Worm (Caenorhabditis elegans) whole organism, L2 larva: ENCODE results near the gene nspa-10.

Experiments used
- C34F6.9 ChIP-seq: fragments of 150-350 bp; optimal IDR thresholded peaks from 2 replicates; lab custom pipeline; 2014; ENCODE audit warnings: missing biosample characterization, missing genetic modification characterization
- F13H6.1 ChIP-seq: sonication (generic microtip); optimal IDR thresholded peaks from 2 replicates; lab custom pipeline; 2016; ENCODE audit warnings: missing genetic modification characterization, missing compliant biosample characterization
- Y55F3AM.14 ChIP-seq: fragments of 200-800 bp; sonication (Bioruptor generic); optimal IDR thresholded peaks from 2 replicates; lab custom pipeline; 2018; ENCODE audit warnings: mild to moderate bottlenecking, missing genetic modification characterization, missing compliant biosample characterization
- alr-1 ChIP-seq: fragments of 150-350 bp; optimal IDR thresholded peaks from 2 replicates; lab custom pipeline; 2014; ENCODE audit warnings: missing biosample characterization, missing genetic modification characterization
- aly-2 ChIP-seq: fragments of 150-350 bp; optimal IDR thresholded peaks from 2 replicates; lab custom pipeline; 2014; ENCODE audit warnings: missing biosample characterization, missing genetic modification characterization
- ama-1 ChIP-seq: fragments of 150-350 bp; optimal IDR thresholded peaks from 2 replicates; lab custom pipeline; 2018; ENCODE audit warnings: inconsistent platforms
- ceh-16 ChIP-seq: fragments of 150-350 bp; optimal IDR thresholded peaks from 2 replicates; lab custom pipeline; 2014; ENCODE audit warnings: missing biosample characterization, missing genetic modification characterization
- ceh-82 ChIP-seq: fragments of 150-350 bp; optimal IDR thresholded peaks from 2 replicates; lab custom pipeline; 2014; ENCODE audit warnings: missing biosample characterization, missing genetic modification characterization
- dmd-4 ChIP-seq: sonication (generic microtip); optimal IDR thresholded peaks from 2 replicates; lab custom pipeline; 2017; ENCODE audit warnings: missing biosample characterization, missing genetic modification characterization
- egl-27 ChIP-seq: sonication (generic microtip); optimal IDR thresholded peaks from 3 replicates; lab custom pipeline; 2017; ENCODE audit warnings: missing biosample characterization, missing genetic modification reagents, missing genetic modification characterization
- elt-1 ChIP-seq: fragments of 150-350 bp; optimal IDR thresholded peaks from 2 replicates; lab custom pipeline; 2014; ENCODE audit warnings: missing biosample characterization, missing genetic modification characterization
- elt-3 ChIP-seq: sonication (generic microtip); optimal IDR thresholded peaks from 2 replicates; lab custom pipeline; 2017; ENCODE audit warnings: missing biosample characterization, missing genetic modification characterization
- fos-1 ChIP-seq: fragments of 150-350 bp; optimal IDR thresholded peaks from 2 replicates; lab custom pipeline; 2014; ENCODE audit warnings: missing biosample characterization, missing genetic modification characterization
- gmeb-1 ChIP-seq: fragments of 150-350 bp; optimal IDR thresholded peaks from 2 replicates; lab custom pipeline; 2014; ENCODE audit warnings: missing biosample characterization, missing genetic modification characterization
- lin-11 ChIP-seq: fragments of 150-350 bp; sonication (generic microtip); optimal IDR thresholded peaks from 2 replicates; lab custom pipeline; 2014; ENCODE audit warnings: missing biosample characterization, missing genetic modification characterization, inconsistent platforms, mixed read lengths
- lsy-2 ChIP-seq, 2 experiments: fragments of 150-350 bp in 1 of 2; sonication (generic microtip) in 1 of 2; optimal IDR thresholded peaks; 2 replicates each; lab custom pipeline; 2014 to 2017; ENCODE audit warnings: missing biosample characterization in 2 of 2, missing genetic modification characterization in 2 of 2
- mab-5 ChIP-seq: fragments of 150-350 bp; optimal IDR thresholded peaks from 2 replicates; lab custom pipeline; 2014; ENCODE audit warnings: missing biosample characterization, missing genetic modification characterization
- mbf-1 ChIP-seq: sonication (generic microtip); optimal IDR thresholded peaks from 2 replicates; lab custom pipeline; 2017; ENCODE audit warnings: missing biosample characterization, missing genetic modification characterization
- nhr-11 ChIP-seq: fragments of 150-350 bp; optimal IDR thresholded peaks from 2 replicates; lab custom pipeline; 2014; ENCODE audit warnings: missing biosample characterization, missing genetic modification characterization
- nhr-12 ChIP-seq: fragments of 150-350 bp; optimal IDR thresholded peaks from 2 replicates; lab custom pipeline; 2014; ENCODE audit warnings: missing biosample characterization, missing genetic modification characterization
- nhr-129 ChIP-seq: fragments of 150-350 bp; optimal IDR thresholded peaks from 2 replicates; lab custom pipeline; 2014; ENCODE audit warnings: missing biosample characterization, missing genetic modification characterization
- nhr-21 ChIP-seq: fragments of 150-350 bp; optimal IDR thresholded peaks from 2 replicates; lab custom pipeline; 2014; ENCODE audit warnings: missing biosample characterization, missing genetic modification characterization
- nhr-25 ChIP-seq: fragments of 150-350 bp; sonication (generic microtip); optimal IDR thresholded peaks from 3 replicates; lab custom pipeline; 2014; ENCODE audit warnings: missing biosample characterization, missing genetic modification characterization
- nhr-6 ChIP-seq: fragments of 150-350 bp; optimal IDR thresholded peaks from 2 replicates; lab custom pipeline; 2014; ENCODE audit warnings: missing biosample characterization, missing genetic modification characterization
- peb-1 ChIP-seq: fragments of 150-350 bp; optimal IDR thresholded peaks from 2 replicates; lab custom pipeline; 2014; ENCODE audit warnings: missing biosample characterization, missing genetic modification characterization
- sma-3 ChIP-seq: sonication (generic microtip); optimal IDR thresholded peaks from 2 replicates; lab custom pipeline; 2016; ENCODE audit warnings: missing genetic modification reagents, missing genetic modification characterization, missing compliant biosample characterization
- sma-9 ChIP-seq, 2 experiments: fragments of 150-350 bp in 1 of 2; sonication (generic microtip) in 1 of 2; optimal IDR thresholded peaks; 2 replicates each; lab custom pipeline; 2014 to 2016; ENCODE audit warnings: missing genetic modification characterization in 2 of 2, mild to moderate bottlenecking in 1 of 2, missing biosample characterization in 1 of 2, missing compliant biosample characterization in 1 of 2, missing genetic modification reagents in 1 of 2, moderate library complexity in 1 of 2
- snpc-4 ChIP-seq: fragments of 150-350 bp; optimal IDR thresholded peaks from 2 replicates; lab custom pipeline; 2014; ENCODE audit warnings: missing biosample characterization, missing genetic modification characterization
- unc-39 ChIP-seq: fragments of 150-350 bp; optimal IDR thresholded peaks from 2 replicates; lab custom pipeline; 2014; ENCODE audit warnings: missing biosample characterization, missing genetic modification characterization
- unc-62 ChIP-seq: fragments of 150-350 bp; optimal IDR thresholded peaks from 2 replicates; lab custom pipeline; 2014; ENCODE audit warnings: missing biosample characterization, missing genetic modification reagents, missing genetic modification characterization
- zag-1 ChIP-seq: fragments of 150-350 bp; optimal IDR thresholded peaks from 2 replicates; lab custom pipeline; 2014; ENCODE audit warnings: missing biosample characterization, missing genetic modification characterization
- ztf-1 ChIP-seq: fragments of 200-800 bp; sonication (Bioruptor generic); conservative IDR thresholded peaks from 2 replicates; pipeline ENCODE4 v1.3.6; 2022; ENCODE audit warnings: missing genetic modification characterization, missing compliant biosample characterization
- ztf-11 ChIP-seq: sonication (generic microtip); optimal IDR thresholded peaks from 2 replicates; lab custom pipeline; 2017; ENCODE audit warnings: missing biosample characterization, missing genetic modification characterization
- ztf-4 ChIP-seq: fragments of 150-350 bp; optimal IDR thresholded peaks from 2 replicates; lab custom pipeline; 2014; ENCODE audit warnings: missing biosample characterization, missing genetic modification characterization

The nspa-10 gene

ce11 chrV:14716114-14716513, 34.1 kb downstream of the nspa-10 start, which contains the start of gene fbxa-147:
Gene fbxa-147, plus strand, starts transcription at chrV:14716499.
- TF ChIP-seq ceh-16 (tag; lab: Kevin White, UChicago) (no peak), snpc-4 (tag; lab: Kevin White, UChicago) (no peak), ztf-11 (tag; lab: Kevin White, UChicago) (no peak), peb-1 (tag; lab: Kevin White, UChicago) (no peak), alr-1 (tag; lab: Kevin White, UChicago) (no peak), elt-3 (no peak), nhr-25 (tag; lab: Kevin White, UChicago) (no peak)

- TF ChIP-seq F13H6.1 (tag; lab: Kevin White, UChicago) (no peak), egl-27 (tag; lab: Kevin White, UChicago) (no peak), peb-1 (tag; lab: Kevin White, UChicago) (no peak), ztf-11 (tag; lab: Kevin White, UChicago) (no peak), nhr-21 (tag; lab: Kevin White, UChicago) (no peak), lsy-2 (tag; optimal IDR thresholded peaks at IDR 0.05; lab: Kevin White, UChicago) (no peak), nhr-129 (tag; lab: Kevin White, UChicago) (no peak), C34F6.9 (tag; lab: Kevin White, UChicago) (no peak), ceh-16 (tag; lab: Kevin White, UChicago) (no peak), nhr-6 (no peak), unc-39 (tag; lab: Kevin White, UChicago) (no peak), aly-2 (tag; lab: Kevin White, UChicago) (no peak), dmd-4 (tag; lab: Kevin White, UChicago) (no peak), unc-62 (GFP tag; lab: Kevin White, UChicago) (no peak), ztf-4 (tag; lab: Kevin White, UChicago) (no peak), ceh-82 (tag; lab: Kevin White, UChicago) (no peak), elt-3 (no peak), Y55F3AM.14 (GFP tag; lab: Kevin White, UChicago) (no peak), mbf-1 (no peak), alr-1 (tag; lab: Kevin White, UChicago) (no peak)
Measured at ce11 chrV:14715608-14716007, 34.6 kb downstream of the nspa-10 start, which contains the start of gene R08A2.2. Gene R08A2.2, minus strand, starts transcription at chrV:14715708.

DNA sequence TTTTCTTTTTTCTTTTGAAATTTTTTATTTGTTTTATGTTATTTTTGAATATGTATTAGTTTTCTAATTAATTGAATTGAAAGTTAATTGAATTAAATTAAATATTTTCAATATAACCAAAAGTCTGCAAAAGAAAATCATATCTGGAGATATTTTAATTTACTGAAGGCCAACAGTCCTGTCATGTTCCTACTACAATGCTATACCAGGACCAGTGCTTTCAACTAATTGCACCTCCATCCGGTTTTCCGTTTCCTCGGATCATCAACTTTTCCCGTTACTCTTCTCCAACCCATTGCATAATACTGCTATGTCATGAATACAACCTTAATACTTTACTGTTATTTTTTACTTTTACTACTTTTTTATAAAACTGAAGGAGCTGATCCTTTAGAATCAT, 37.9 kb downstream of the nspa-10 start, which contains the start of gene R08A2.5:
TSS of gene R08A2.5 (plus strand) at position 301 of the 400 bp plus-strand sequence.
- no peak for TF ChIP-seq gmeb-1 (tag; lab: Kevin White, UChicago)
- no peak for TF ChIP-seq C34F6.9 (tag; lab: Kevin White, UChicago)
- TF ChIP-seq Y55F3AM.14 (GFP tag; lab: Kevin White, UChicago): no peak
- no peak for TF ChIP-seq fos-1 (tag; lab: Kevin White, UChicago)
- no peak for TF ChIP-seq snpc-4 (tag; lab: Kevin White, UChicago)
- no peak for TF ChIP-seq nhr-12 (tag; lab: Kevin White, UChicago)
- TF ChIP-seq sma-9 (GFP tag; optimal IDR thresholded peaks at IDR 0.05; lab: Kevin White, UChicago): no peak
- no peak for TF ChIP-seq sma-9 (tag; optimal IDR thresholded peaks at IDR 0.05; lab: Kevin White, UChicago)
- no peak for TF ChIP-seq zag-1
- no peak for TF ChIP-seq nhr-11 (tag; lab: Kevin White, UChicago)
- no peak for TF ChIP-seq ceh-16 (tag; lab: Kevin White, UChicago)
- TF ChIP-seq peb-1 (tag; lab: Kevin White, UChicago): no peak
- TF ChIP-seq elt-1 (tag; lab: Kevin White, UChicago): no peak
- no peak for TF ChIP-seq sma-3 (GFP tag; lab: Kevin White, UChicago)
- TF ChIP-seq elt-3: no peak
- no peak for TF ChIP-seq F13H6.1 (tag; lab: Kevin White, UChicago)
- no peak for TF ChIP-seq nhr-25 (tag; lab: Kevin White, UChicago)
- TF ChIP-seq ztf-1 (GFP tag; lab: Robert Waterston, UW): no peak

- no peak for TF ChIP-seq peb-1 (tag; lab: Kevin White, UChicago)
- no peak for TF ChIP-seq lin-11 (tag; lab: Kevin White, UChicago)
Measured at ce11 chrV:14711077-14711476, 39.2 kb downstream of the nspa-10 start, which contains the start of gene ssp-33. Gene ssp-33, plus strand, starts transcription at chrV:14711377.

ce11 chrV:14707958-14708357, 42.3 kb downstream of the nspa-10 start, which contains the start of gene R08A2.9:
Gene R08A2.9, plus strand, starts transcription at chrV:14708258.
- no peak for TF ChIP-seq ama-1 (lab: Kevin White, UChicago)
- TF ChIP-seq unc-62 (GFP tag; lab: Kevin White, UChicago): no peak
- no peak for TF ChIP-seq mab-5 (tag; lab: Kevin White, UChicago)
